Worm (Caenorhabditis elegans) whole organism, L4/young adult: Measurements from ENCODE around the gene tag-266.

Experiments used
- W03F9.2 ChIP-seq: fragments of 150-350 bp; optimal IDR thresholded peaks from 2 replicates; lab custom pipeline; 2014; ENCODE audit warnings: missing biosample characterization, missing genetic modification characterization
- him-1 ChIP-seq: sonication (generic microtip); optimal IDR thresholded peaks from 2 replicates; lab custom pipeline; 2016; ENCODE audit warnings: missing genotype, missing genetic modification reagents, missing genetic modification characterization, missing compliant biosample characterization

- TF ChIP-seq W03F9.2 = no peak
- no peak for TF ChIP-seq him-1 (tag; lab: Kevin White, UChicago)
These were observed 7.2 kb upstream of the tag-266 start for ce11 chrIII:647248-647647.
